Worm (Caenorhabditis elegans): ENCODE results near the gene M163.8.

- TF ChIP-seq nhr-77 (tag; optimal IDR thresholded peaks at IDR 0.05) (no peak), zag-1 (tag; optimal IDR thresholded peaks at IDR 0.05) (no peak), ama-1 (optimal IDR thresholded peaks at IDR 0.05) (no peak), ztf-11 (tag; optimal IDR thresholded peaks at IDR 0.05) (no peak)
These were observed 6.0 kb upstream of the M163.8 start, which contains the start of gene M163.11 for ce11 chrX:14478743-14479428.
